Fruit fly (Drosophila melanogaster): ENCODE measurements around the gene CG11837.

DNA sequence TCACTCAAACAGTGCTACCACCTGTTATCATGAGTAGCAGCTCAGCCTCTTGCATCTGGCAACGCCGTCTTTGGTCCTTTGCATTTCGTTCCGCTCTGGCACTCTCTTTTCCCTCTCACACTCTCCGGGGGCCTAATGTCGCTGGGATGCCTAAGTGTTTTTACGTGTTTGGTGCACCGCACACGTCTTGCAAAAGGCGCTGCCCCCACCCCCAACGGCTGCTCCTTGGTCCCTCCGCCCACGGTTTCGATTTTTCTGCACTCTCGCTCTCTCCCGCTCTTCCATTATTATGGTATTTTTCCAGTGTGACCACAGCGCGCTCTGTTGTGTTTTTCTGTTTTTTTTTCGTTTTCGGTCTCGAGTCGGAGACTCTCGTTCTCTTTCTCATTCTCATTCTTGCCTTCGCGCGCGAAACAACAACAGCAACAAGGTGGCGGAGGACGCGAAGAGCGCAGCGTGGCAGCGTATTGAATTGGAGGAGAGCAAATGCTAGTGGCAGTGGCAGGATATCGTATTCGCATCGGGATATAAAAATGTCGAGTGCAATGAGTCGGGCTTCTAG lies 38.7 kb downstream of the CG11837 start:
- TF ChIP-seq CG8478 (optimal IDR thresholded peaks at IDR 0.05) (no peak), CTCF (optimal IDR thresholded peaks at IDR 0.05) (peak in 1 of 2 experiments; percentile 35)
